Worm (Caenorhabditis elegans) whole organism, young adult: ENCODE data around the gene F44G4.1.

Experiments used
- F10E7.11 ChIP-seq: sonication (generic microtip); optimal IDR thresholded peaks from 2 replicates; lab custom pipeline; 2017; ENCODE audit warnings: mild to moderate bottlenecking, missing genetic modification characterization, moderate library complexity, missing compliant biosample characterization
- F57A8.1 ChIP-seq: fragments of 200-800 bp; sonication (Bioruptor generic); optimal IDR thresholded peaks from 2 replicates; lab custom pipeline; 2018; ENCODE audit warnings: mild to moderate bottlenecking, missing genetic modification characterization, moderate library complexity, missing compliant biosample characterization
- Y67H2A.10 ChIP-seq: fragments of 200-800 bp; sonication (Bioruptor generic); conservative IDR thresholded peaks from 2 replicates; pipeline ENCODE4 v1.3.6; 2022; ENCODE audit warnings: missing genetic modification reagents, missing genetic modification characterization, missing compliant biosample characterization
- efl-1 ChIP-seq: fragments of 150-350 bp; optimal IDR thresholded peaks from 2 replicates; lab custom pipeline; 2014; ENCODE audit warnings: missing biosample characterization, missing genetic modification reagents, missing genetic modification characterization
- fkh-3 ChIP-seq: sonication (generic microtip); optimal IDR thresholded peaks from 2 replicates; lab custom pipeline; 2016; ENCODE audit warnings: mild to moderate bottlenecking, missing genetic modification characterization, missing compliant biosample characterization
- him-1 ChIP-seq: sonication (generic microtip); optimal IDR thresholded peaks from 2 replicates; lab custom pipeline; 2016; ENCODE audit warnings: missing genotype, missing genetic modification reagents, missing genetic modification characterization, missing compliant biosample characterization
- nhr-90 ChIP-seq: sonication (generic microtip); optimal IDR thresholded peaks from 2 replicates; lab custom pipeline; 2016; ENCODE audit warnings: missing genotype, mild to moderate bottlenecking, missing genetic modification characterization, missing compliant biosample characterization
- snpc-4 ChIP-seq, 5 experiments: fragments of 150-350 bp in 1 of 5; sonication (generic microtip) in 4 of 5; optimal IDR thresholded peaks; 2 replicates each; lab custom pipeline; 2014 to 2018; ENCODE audit warnings: missing genetic modification characterization in 5 of 5, missing biosample characterization in 3 of 5, antibody characterized with exemption in 2 of 5, mild to moderate bottlenecking in 2 of 5, missing compliant biosample characterization in 2 of 5, missing genotype in 2 of 5, moderate library complexity in 2 of 5, missing genetic modification reagents in 1 of 5
- unc-130 ChIP-seq: sonication (generic microtip); optimal IDR thresholded peaks from 2 replicates; lab custom pipeline; 2016; ENCODE audit warnings: missing genetic modification reagents, missing genetic modification characterization, missing compliant biosample characterization

DNA sequence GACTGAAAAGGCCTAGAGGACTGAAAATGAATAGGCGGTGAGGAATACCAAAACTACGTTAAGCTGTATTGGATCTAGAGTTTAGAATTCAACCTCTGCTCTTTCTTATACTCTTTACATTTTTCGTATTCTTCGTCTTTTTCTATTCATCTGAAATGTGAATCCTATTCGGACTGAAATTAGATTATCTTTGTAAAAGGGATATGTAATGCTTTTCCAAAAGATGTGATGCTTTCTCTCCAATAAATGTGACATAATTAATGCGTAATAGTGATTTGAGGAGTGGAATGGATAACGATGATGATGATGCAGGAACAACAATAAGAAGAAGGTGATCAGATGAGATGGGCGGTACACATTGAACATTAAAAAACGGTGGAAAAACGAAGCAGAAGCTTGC lies 45.8 kb upstream of the F44G4.1 start:
- TF ChIP-seq nhr-90 (tag; lab: Kevin White, UChicago) (no peak), F57A8.1 (no peak), snpc-4 (GFP tag; optimal IDR thresholded peaks at IDR 0.05; lab: Kevin White, UChicago) (no peak), snpc-4 (tag; optimal IDR thresholded peaks at IDR 0.05; lab: Kevin White, UChicago) (no peak), fkh-3 (tag; lab: Kevin White, UChicago) (no peak), unc-130 (no peak), F10E7.11 (tag; lab: Kevin White, UChicago) (no peak), efl-1 (GFP tag; lab: Kevin White, UChicago) (no peak), him-1 (tag; lab: Kevin White, UChicago) (no peak), Y67H2A.10 (no peak)
